Worm (Caenorhabditis elegans) whole organism, L2 larva: ENCODE measurements around the gene F26A1.4.

Experiments
- C34F6.9 ChIP-seq: fragments of 150-350 bp; optimal IDR thresholded peaks from 2 replicates; lab custom pipeline; 2014; ENCODE audit warnings: missing biosample characterization, missing genetic modification characterization
- ama-1 ChIP-seq: fragments of 150-350 bp; optimal IDR thresholded peaks from 2 replicates; lab custom pipeline; 2018; ENCODE audit warnings: inconsistent platforms
- blmp-1 ChIP-seq: sonication (generic microtip); optimal IDR thresholded peaks from 2 replicates; lab custom pipeline; 2017; ENCODE audit warnings: missing genetic modification characterization, mild to moderate bottlenecking, missing compliant biosample characterization, antibody characterized with exemption, moderate library complexity; ENCODE audit not compliant: insufficient read depth
- ceh-82 ChIP-seq: fragments of 150-350 bp; optimal IDR thresholded peaks from 2 replicates; lab custom pipeline; 2014; ENCODE audit warnings: missing biosample characterization, missing genetic modification characterization
- crh-2 ChIP-seq: sonication (generic microtip); optimal IDR thresholded peaks from 2 replicates; lab custom pipeline; 2017; ENCODE audit warnings: missing biosample characterization, missing genetic modification characterization
- nhr-10 ChIP-seq: sonication (generic microtip); optimal IDR thresholded peaks from 2 replicates; lab custom pipeline; 2017; ENCODE audit warnings: missing biosample characterization, missing genetic modification characterization
- nhr-11 ChIP-seq: fragments of 150-350 bp; optimal IDR thresholded peaks from 2 replicates; lab custom pipeline; 2014; ENCODE audit warnings: missing biosample characterization, missing genetic modification characterization
- nhr-23 ChIP-seq: fragments of 150-350 bp; optimal IDR thresholded peaks from 2 replicates; lab custom pipeline; 2014; ENCODE audit warnings: missing biosample characterization, missing genetic modification reagents, missing genetic modification characterization
- nhr-237 ChIP-seq: fragments of 150-350 bp; optimal IDR thresholded peaks from 2 replicates; lab custom pipeline; 2014; ENCODE audit warnings: missing biosample characterization, missing genetic modification characterization
- nhr-77 ChIP-seq: fragments of 150-350 bp; optimal IDR thresholded peaks from 2 replicates; lab custom pipeline; 2014; ENCODE audit warnings: missing biosample characterization, missing genetic modification characterization
- ztf-1 ChIP-seq: fragments of 200-800 bp; sonication (Bioruptor generic); conservative IDR thresholded peaks from 2 replicates; pipeline ENCODE4 v1.3.6; 2022; ENCODE audit warnings: missing genetic modification characterization, missing compliant biosample characterization
- ztf-4 ChIP-seq: fragments of 150-350 bp; optimal IDR thresholded peaks from 2 replicates; lab custom pipeline; 2014; ENCODE audit warnings: missing biosample characterization, missing genetic modification characterization

DNA sequence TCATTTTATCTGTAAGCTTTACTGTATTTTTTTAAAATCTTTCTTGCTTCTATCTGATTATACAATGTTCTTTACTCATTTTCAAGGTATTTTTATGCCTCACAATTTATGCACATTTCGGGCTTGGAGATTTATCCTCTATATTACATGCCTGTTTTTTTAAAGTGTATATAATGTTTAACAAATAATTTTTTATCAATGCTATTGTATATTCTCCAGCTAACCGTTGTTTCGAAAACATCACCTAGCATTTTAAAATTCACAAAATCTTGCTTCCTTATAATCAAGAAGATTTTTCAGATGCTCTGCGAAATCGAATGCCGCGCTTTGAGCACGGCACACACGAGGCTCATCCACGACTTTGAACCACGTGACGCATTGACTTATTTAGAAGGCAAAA lies 34.7 kb downstream of the F26A1.4 start, which contains the start of gene ced-4:
- no peak for TF ChIP-seq blmp-1 (tag; lab: Kevin White, UChicago)
- no peak for TF ChIP-seq ztf-4 (tag; lab: Kevin White, UChicago)
- no peak for TF ChIP-seq nhr-77 (tag; lab: Kevin White, UChicago)
- TF ChIP-seq nhr-11 (tag; lab: Kevin White, UChicago), result no peak
- no peak for TF ChIP-seq nhr-10 (tag; lab: Kevin White, UChicago)
- TF ChIP-seq nhr-23 (tag; lab: Kevin White, UChicago), result no peak
- no peak for TF ChIP-seq ztf-1
- TF ChIP-seq ceh-82 (tag; lab: Kevin White, UChicago), result no peak
- TF ChIP-seq nhr-237 (tag; lab: Kevin White, UChicago), result no peak
- TF ChIP-seq ama-1, result no peak
- no peak for TF ChIP-seq C34F6.9 (tag; lab: Kevin White, UChicago)
- TF ChIP-seq crh-2 (tag; lab: Kevin White, UChicago), result no peak
